Worm (Caenorhabditis elegans) whole organism, L2 larva: ENCODE data around the gene vps-45.

Source experiments
- C34F6.9 ChIP-seq: fragments of 150-350 bp; optimal IDR thresholded peaks from 2 replicates; lab custom pipeline; 2014; ENCODE audit warnings: missing biosample characterization, missing genetic modification characterization
- F13H6.1 ChIP-seq: sonication (generic microtip); optimal IDR thresholded peaks from 2 replicates; lab custom pipeline; 2016; ENCODE audit warnings: missing genetic modification characterization, missing compliant biosample characterization
- R02D3.7 ChIP-seq: fragments of 150-350 bp; optimal IDR thresholded peaks from 2 replicates; lab custom pipeline; 2014; ENCODE audit warnings: missing biosample characterization, missing genetic modification characterization
- Y55F3AM.14 ChIP-seq: fragments of 200-800 bp; sonication (Bioruptor generic); optimal IDR thresholded peaks from 2 replicates; lab custom pipeline; 2018; ENCODE audit warnings: mild to moderate bottlenecking, missing genetic modification characterization, missing compliant biosample characterization
- ama-1 ChIP-seq: fragments of 150-350 bp; optimal IDR thresholded peaks from 2 replicates; lab custom pipeline; 2018; ENCODE audit warnings: inconsistent platforms
- blmp-1 ChIP-seq: sonication (generic microtip); optimal IDR thresholded peaks from 2 replicates; lab custom pipeline; 2017; ENCODE audit warnings: missing genetic modification characterization, mild to moderate bottlenecking, missing compliant biosample characterization, antibody characterized with exemption, moderate library complexity; ENCODE audit not compliant: insufficient read depth
- ceh-82 ChIP-seq: fragments of 150-350 bp; optimal IDR thresholded peaks from 2 replicates; lab custom pipeline; 2014; ENCODE audit warnings: missing biosample characterization, missing genetic modification characterization
- crh-2 ChIP-seq: sonication (generic microtip); optimal IDR thresholded peaks from 2 replicates; lab custom pipeline; 2017; ENCODE audit warnings: missing biosample characterization, missing genetic modification characterization
- egl-27 ChIP-seq: sonication (generic microtip); optimal IDR thresholded peaks from 3 replicates; lab custom pipeline; 2017; ENCODE audit warnings: missing biosample characterization, missing genetic modification reagents, missing genetic modification characterization
- elt-1 ChIP-seq: fragments of 150-350 bp; optimal IDR thresholded peaks from 2 replicates; lab custom pipeline; 2014; ENCODE audit warnings: missing biosample characterization, missing genetic modification characterization
- elt-3 ChIP-seq: sonication (generic microtip); optimal IDR thresholded peaks from 2 replicates; lab custom pipeline; 2017; ENCODE audit warnings: missing biosample characterization, missing genetic modification characterization
- fos-1 ChIP-seq: fragments of 150-350 bp; optimal IDR thresholded peaks from 2 replicates; lab custom pipeline; 2014; ENCODE audit warnings: missing biosample characterization, missing genetic modification characterization
- gmeb-1 ChIP-seq: fragments of 150-350 bp; optimal IDR thresholded peaks from 2 replicates; lab custom pipeline; 2014; ENCODE audit warnings: missing biosample characterization, missing genetic modification characterization
- lin-11 ChIP-seq: fragments of 150-350 bp; sonication (generic microtip); optimal IDR thresholded peaks from 2 replicates; lab custom pipeline; 2014; ENCODE audit warnings: missing biosample characterization, missing genetic modification characterization, inconsistent platforms, mixed read lengths
- lin-13 ChIP-seq: fragments of 150-350 bp; optimal IDR thresholded peaks from 2 replicates; lab custom pipeline; 2014; ENCODE audit warnings: missing biosample characterization, missing genetic modification reagents, missing genetic modification characterization
- lsy-2 ChIP-seq, 2 experiments: fragments of 150-350 bp in 1 of 2; sonication (generic microtip) in 1 of 2; optimal IDR thresholded peaks; 2 replicates each; lab custom pipeline; 2014 to 2017; ENCODE audit warnings: missing biosample characterization in 2 of 2, missing genetic modification characterization in 2 of 2
- mab-5 ChIP-seq: fragments of 150-350 bp; optimal IDR thresholded peaks from 2 replicates; lab custom pipeline; 2014; ENCODE audit warnings: missing biosample characterization, missing genetic modification characterization
- mbf-1 ChIP-seq: sonication (generic microtip); optimal IDR thresholded peaks from 2 replicates; lab custom pipeline; 2017; ENCODE audit warnings: missing biosample characterization, missing genetic modification characterization
- nhr-12 ChIP-seq: fragments of 150-350 bp; optimal IDR thresholded peaks from 2 replicates; lab custom pipeline; 2014; ENCODE audit warnings: missing biosample characterization, missing genetic modification characterization
- nhr-129 ChIP-seq: fragments of 150-350 bp; optimal IDR thresholded peaks from 2 replicates; lab custom pipeline; 2014; ENCODE audit warnings: missing biosample characterization, missing genetic modification characterization
- nhr-21 ChIP-seq: fragments of 150-350 bp; optimal IDR thresholded peaks from 2 replicates; lab custom pipeline; 2014; ENCODE audit warnings: missing biosample characterization, missing genetic modification characterization
- nhr-23 ChIP-seq: fragments of 150-350 bp; optimal IDR thresholded peaks from 2 replicates; lab custom pipeline; 2014; ENCODE audit warnings: missing biosample characterization, missing genetic modification reagents, missing genetic modification characterization
- nhr-237 ChIP-seq: fragments of 150-350 bp; optimal IDR thresholded peaks from 2 replicates; lab custom pipeline; 2014; ENCODE audit warnings: missing biosample characterization, missing genetic modification characterization
- nhr-25 ChIP-seq: fragments of 150-350 bp; sonication (generic microtip); optimal IDR thresholded peaks from 3 replicates; lab custom pipeline; 2014; ENCODE audit warnings: missing biosample characterization, missing genetic modification characterization
- nhr-6 ChIP-seq: fragments of 150-350 bp; optimal IDR thresholded peaks from 2 replicates; lab custom pipeline; 2014; ENCODE audit warnings: missing biosample characterization, missing genetic modification characterization
- nhr-77 ChIP-seq: fragments of 150-350 bp; optimal IDR thresholded peaks from 2 replicates; lab custom pipeline; 2014; ENCODE audit warnings: missing biosample characterization, missing genetic modification characterization
- sem-4 ChIP-seq: fragments of 150-350 bp; optimal IDR thresholded peaks from 2 replicates; lab custom pipeline; 2014; ENCODE audit warnings: missing biosample characterization, missing genetic modification reagents, missing genetic modification characterization
- skn-1 ChIP-seq: sonication (generic microtip); optimal IDR thresholded peaks from 2 replicates; lab custom pipeline; 2017; ENCODE audit warnings: missing biosample characterization, missing genetic modification characterization
- sma-3 ChIP-seq: sonication (generic microtip); optimal IDR thresholded peaks from 2 replicates; lab custom pipeline; 2016; ENCODE audit warnings: missing genetic modification reagents, missing genetic modification characterization, missing compliant biosample characterization
- sma-9 ChIP-seq, 2 experiments: fragments of 150-350 bp in 1 of 2; sonication (generic microtip) in 1 of 2; optimal IDR thresholded peaks; 2 replicates each; lab custom pipeline; 2014 to 2016; ENCODE audit warnings: missing genetic modification characterization in 2 of 2, mild to moderate bottlenecking in 1 of 2, missing biosample characterization in 1 of 2, missing compliant biosample characterization in 1 of 2, missing genetic modification reagents in 1 of 2, moderate library complexity in 1 of 2
- snpc-4 ChIP-seq: fragments of 150-350 bp; optimal IDR thresholded peaks from 2 replicates; lab custom pipeline; 2014; ENCODE audit warnings: missing biosample characterization, missing genetic modification characterization
- unc-39 ChIP-seq: fragments of 150-350 bp; optimal IDR thresholded peaks from 2 replicates; lab custom pipeline; 2014; ENCODE audit warnings: missing biosample characterization, missing genetic modification characterization
- unc-55 ChIP-seq: fragments of 150-350 bp; sonication (generic microtip); optimal IDR thresholded peaks from 3 replicates; lab custom pipeline; 2014; ENCODE audit warnings: missing biosample characterization, missing genetic modification reagents, missing genetic modification characterization
- unc-62 ChIP-seq: fragments of 150-350 bp; optimal IDR thresholded peaks from 2 replicates; lab custom pipeline; 2014; ENCODE audit warnings: missing biosample characterization, missing genetic modification reagents, missing genetic modification characterization
- zag-1 ChIP-seq: fragments of 150-350 bp; optimal IDR thresholded peaks from 2 replicates; lab custom pipeline; 2014; ENCODE audit warnings: missing biosample characterization, missing genetic modification characterization
- ztf-1 ChIP-seq: fragments of 200-800 bp; sonication (Bioruptor generic); conservative IDR thresholded peaks from 2 replicates; pipeline ENCODE4 v1.3.6; 2022; ENCODE audit warnings: missing genetic modification characterization, missing compliant biosample characterization
- ztf-11 ChIP-seq: sonication (generic microtip); optimal IDR thresholded peaks from 2 replicates; lab custom pipeline; 2017; ENCODE audit warnings: missing biosample characterization, missing genetic modification characterization

Gene vps-45

ce11 chrX:974499-975235 is at the start of gene vps-45:
vps-45 (minus strand) TSS chrX:974848.
- peak; percentile 34 for TF ChIP-seq fos-1 (tag; lab: Kevin White, UChicago)
- TF ChIP-seq lsy-2 (tag; optimal IDR thresholded peaks at IDR 0.05; lab: Kevin White, UChicago), result no peak
- TF ChIP-seq ztf-11 (tag; lab: Kevin White, UChicago), result no peak
- no peak for TF ChIP-seq ama-1 (lab: Kevin White, UChicago)
- TF ChIP-seq unc-55 (GFP tag; lab: Kevin White, UChicago), result peak; percentile 75
- TF ChIP-seq nhr-21, result no peak
- peak; percentile 30 for TF ChIP-seq lin-13 (GFP tag; lab: Kevin White, UChicago)
- peak; percentile 36 for TF ChIP-seq sma-9 (GFP tag; optimal IDR thresholded peaks at IDR 0.05; lab: Kevin White, UChicago)
- TF ChIP-seq sma-9 (tag; optimal IDR thresholded peaks at IDR 0.05; lab: Kevin White, UChicago), result no peak
- no peak for TF ChIP-seq blmp-1 (tag; lab: Kevin White, UChicago)
- TF ChIP-seq skn-1, result no peak
- peak; percentile 1 for TF ChIP-seq nhr-25
- peak; percentile 14 for TF ChIP-seq F13H6.1 (tag; lab: Kevin White, UChicago)
- TF ChIP-seq nhr-23, result no peak
- TF ChIP-seq nhr-12 (tag; lab: Kevin White, UChicago), result no peak
- no peak for TF ChIP-seq nhr-6 (tag; lab: Kevin White, UChicago)
- TF ChIP-seq zag-1, result peak; percentile 1
- no peak for TF ChIP-seq nhr-237
- no peak for TF ChIP-seq ceh-82 (tag; lab: Kevin White, UChicago)
- TF ChIP-seq nhr-77 (tag; lab: Kevin White, UChicago), result no peak
- TF ChIP-seq unc-39 (tag; lab: Kevin White, UChicago), result no peak
- no peak for TF ChIP-seq Y55F3AM.14 (GFP tag; lab: Kevin White, UChicago)
- no peak for TF ChIP-seq egl-27 (tag; lab: Kevin White, UChicago)
- no peak for TF ChIP-seq elt-3 (tag; lab: Kevin White, UChicago)
- no peak for TF ChIP-seq elt-1 (tag; lab: Kevin White, UChicago)
- TF ChIP-seq sem-4 (tag; lab: Kevin White, UChicago), result no peak
- TF ChIP-seq lin-11 (tag; lab: Kevin White, UChicago), result peak; percentile 44
- TF ChIP-seq snpc-4, result peak; percentile 39
- peak; percentile 54 for TF ChIP-seq nhr-129 (tag; lab: Kevin White, UChicago)
- TF ChIP-seq crh-2 (tag; lab: Kevin White, UChicago), result peak; percentile 33
- peak; percentile 57 for TF ChIP-seq C34F6.9
- no peak for TF ChIP-seq sma-3 (GFP tag; lab: Kevin White, UChicago)
- TF ChIP-seq, all 48 proteins: peak for 12

- TF ChIP-seq lin-13 (GFP tag; lab: Kevin White, UChicago) (no peak), lin-11 (tag; lab: Kevin White, UChicago) (no peak), C34F6.9 (no peak), skn-1 (no peak), nhr-77 (tag; lab: Kevin White, UChicago) (no peak), mbf-1 (tag; lab: Kevin White, UChicago) (no peak), gmeb-1 (tag; lab: Kevin White, UChicago) (no peak), sma-9 (GFP tag; optimal IDR thresholded peaks at IDR 0.05; lab: Kevin White, UChicago) (no peak), sma-9 (tag; optimal IDR thresholded peaks at IDR 0.05; lab: Kevin White, UChicago) (no peak), snpc-4 (no peak), R02D3.7 (no peak), mab-5 (tag; lab: Kevin White, UChicago) (peak; percentile 2), egl-27 (tag; lab: Kevin White, UChicago) (no peak), fos-1 (tag; lab: Kevin White, UChicago) (no peak), lsy-2 (tag; optimal IDR thresholded peaks at IDR 0.05; lab: Kevin White, UChicago) (peak in 1 of 2 experiments; percentile 9), nhr-21 (no peak), Y55F3AM.14 (GFP tag; lab: Kevin White, UChicago) (no peak), elt-3 (tag; lab: Kevin White, UChicago) (no peak), zag-1 (no peak), unc-55 (GFP tag; lab: Kevin White, UChicago) (peak; percentile 74), blmp-1 (tag; lab: Kevin White, UChicago) (no peak), unc-39 (tag; lab: Kevin White, UChicago) (no peak), nhr-129 (tag; lab: Kevin White, UChicago) (peak; percentile 68), unc-62 (no peak), ztf-1 (no peak)
- TF ChIP-seq, all 48 proteins: peak for 4
Measured at ce11 chrX:1021835-1022311, 47.2 kb upstream of the vps-45 start.
